Fruit fly (Drosophila melanogaster) whole organism, embryonic: ENCODE results near the gene pasi2.

Source experiments
- B-H2 ChIP-seq: fragments of 200-800 bp; sonication (Bioruptor generic); optimal IDR thresholded peaks from 2 replicates; lab custom pipeline; 2018; ENCODE audit warnings: missing biosample characterization, mild to moderate bottlenecking, missing genetic modification characterization
- BEAF-32 ChIP-seq: fragments of 200-800 bp; sonication (Bioruptor generic); optimal IDR thresholded peaks from 3 replicates; lab custom pipeline; 2017; ENCODE audit warnings: missing biosample characterization, missing genetic modification characterization, mild to moderate bottlenecking, moderate library complexity, missing genetic modification reagents
- CG13296 ChIP-seq: fragments of 200-800 bp; sonication (Bioruptor generic); optimal IDR thresholded peaks from 3 replicates; lab custom pipeline; 2018; ENCODE audit warnings: missing biosample characterization, mild to moderate bottlenecking, missing genetic modification characterization
- CG15269 ChIP-seq: fragments of 200-800 bp; sonication (Bioruptor generic); optimal IDR thresholded peaks from 2 replicates; lab custom pipeline; 2018; ENCODE audit warnings: missing biosample characterization, mild to moderate bottlenecking, missing genetic modification characterization, moderate library complexity
- CG15601 ChIP-seq: fragments of 200-800 bp; sonication (Bioruptor generic); optimal IDR thresholded peaks from 3 replicates; lab custom pipeline; 2019; ENCODE audit warnings: missing biosample characterization, mild to moderate bottlenecking, missing genetic modification characterization, moderate library complexity
- CG17361 ChIP-seq: fragments of 200-800 bp; sonication (Bioruptor generic); IDR thresholded peaks from 3 replicates; pipeline ENCODE4 v1.3.6; 2022; ENCODE audit warnings: missing biosample characterization, missing genetic modification characterization
- CG17912 ChIP-seq: fragments of 200-800 bp; sonication (Bioruptor generic); optimal IDR thresholded peaks from 2 replicates; lab custom pipeline; 2018; ENCODE audit warnings: missing biosample characterization, mild to moderate bottlenecking, missing genetic modification characterization
- CG18262 ChIP-seq: fragments of 200-800 bp; optimal IDR thresholded peaks from 3 replicates; lab custom pipeline; 2019; ENCODE audit warnings: missing biosample characterization, mild to moderate bottlenecking, missing genetic modification characterization, moderate library complexity
- CG2199 ChIP-seq: fragments of 200-800 bp; sonication (Bioruptor generic); IDR thresholded peaks from 3 replicates; pipeline ENCODE4 v1.3.6; 2022; ENCODE audit warnings: missing biosample characterization, missing genetic modification characterization
- CG31441 ChIP-seq: fragments of 200-800 bp; sonication (Bioruptor generic); IDR thresholded peaks from 2 replicates; pipeline ENCODE4 v1.3.6; 2022; ENCODE audit warnings: missing biosample characterization, missing genetic modification characterization
- CG3163 ChIP-seq: fragments of 200-800 bp; sonication (Bioruptor generic); optimal IDR thresholded peaks from 3 replicates; lab custom pipeline; 2016; ENCODE audit warnings: missing biosample characterization, missing genetic modification characterization
- CG3407 ChIP-seq: fragments of 200-800 bp; sonication (Bioruptor generic); optimal IDR thresholded peaks from 2 replicates; lab custom pipeline; 2018; ENCODE audit warnings: missing biosample characterization, mild to moderate bottlenecking, missing genetic modification characterization
- CG34376 ChIP-seq: fragments of 200-800 bp; sonication (Bioruptor generic); optimal IDR thresholded peaks from 2 replicates; lab custom pipeline; 2018; ENCODE audit warnings: missing biosample characterization, mild to moderate bottlenecking, missing genetic modification characterization
- CG6765 ChIP-seq: fragments of 200-800 bp; sonication (Bioruptor generic); optimal IDR thresholded peaks from 3 replicates; lab custom pipeline; 2017; ENCODE audit warnings: missing biosample characterization, mild to moderate bottlenecking, missing genetic modification characterization
- CG6813 ChIP-seq: fragments of 200-800 bp; sonication (Bioruptor generic); optimal IDR thresholded peaks from 2 replicates; lab custom pipeline; 2017; ENCODE audit warnings: missing biosample characterization, missing genetic modification characterization, mild to moderate bottlenecking, moderate library complexity, missing genetic modification reagents
- CG7745 ChIP-seq: fragments of 200-800 bp; sonication (Bioruptor generic); optimal IDR thresholded peaks from 2 replicates; lab custom pipeline; 2018; ENCODE audit warnings: missing biosample characterization, mild to moderate bottlenecking, missing genetic modification characterization, moderate library complexity
- CoRest ChIP-seq: fragments of 200-800 bp; sonication (Bioruptor generic); optimal IDR thresholded peaks from 3 replicates; lab custom pipeline; 2018; ENCODE audit warnings: missing biosample characterization, mild to moderate bottlenecking, missing genetic modification characterization, moderate library complexity
- Dll ChIP-seq: fragments of 200-800 bp; sonication (Bioruptor generic); IDR thresholded peaks from 4 replicates; pipeline ENCODE4 v1.3.6; 2022; ENCODE audit warnings: missing biosample characterization, missing genetic modification characterization; ENCODE audit not compliant: partially characterized antibody
- Dp ChIP-seq: fragments of 200-800 bp; sonication (Bioruptor generic); optimal IDR thresholded peaks from 2 replicates; lab custom pipeline; 2018; ENCODE audit warnings: missing biosample characterization, mild to moderate bottlenecking, missing genetic modification characterization, moderate library complexity
- Hr78 ChIP-seq, 2 experiments: fragments of 200-800 bp in 1 of 2; fragments of >200 bp in 1 of 2; sonication (Bioruptor generic) in 1 of 2; optimal IDR thresholded peaks; 2 replicates each; lab custom pipeline; 2017 to 2019; ENCODE audit warnings: missing biosample characterization in 2 of 2, missing genetic modification characterization in 2 of 2, mild to moderate bottlenecking in 1 of 2, moderate library complexity in 1 of 2
- Jarid2 ChIP-seq: fragments of 200-800 bp; sonication (Bioruptor generic); optimal IDR thresholded peaks from 3 replicates; lab custom pipeline; 2017; ENCODE audit warnings: mild to moderate bottlenecking, missing biosample characterization, missing genetic modification reagents, missing genetic modification characterization
- Med ChIP-seq: fragments of 200-800 bp; sonication (Bioruptor generic); peaks from one replicate; lab custom pipeline; 2016; ENCODE audit warnings: missing biosample characterization, missing genetic modification characterization, mild to moderate bottlenecking, inconsistent platforms, moderate library complexity
- Neu2 ChIP-seq: fragments of 200-800 bp; sonication (Bioruptor generic); optimal IDR thresholded peaks from 3 replicates; lab custom pipeline; 2016; ENCODE audit warnings: missing biosample characterization, missing genetic modification characterization, borderline replicate concordance
- Nf-YA ChIP-seq: fragments of 200-800 bp; sonication (Bioruptor generic); IDR thresholded peaks from 2 replicates; pipeline ENCODE4 v1.3.6; 2022; ENCODE audit warnings: missing biosample characterization, missing genetic modification characterization
- Pdp1 ChIP-seq, 2 experiments: fragments of 200-800 bp; sonication (Bioruptor generic); optimal IDR thresholded peaks; 3 replicates each; lab custom pipeline; 2016; ENCODE audit warnings: missing biosample characterization in 2 of 2, missing genetic modification characterization in 2 of 2, mild to moderate bottlenecking in 1 of 2, moderate library complexity in 1 of 2
- Rx ChIP-seq: fragments of 200-800 bp; sonication (Bioruptor generic); IDR thresholded peaks from 2 replicates; pipeline ENCODE4 v1.3.6; 2022; ENCODE audit warnings: missing biosample characterization, missing genetic modification characterization
- Ssrp ChIP-seq: fragments of 200-800 bp; sonication (Bioruptor generic); optimal IDR thresholded peaks from 2 replicates; lab custom pipeline; 2018; ENCODE audit warnings: missing biosample characterization, mild to moderate bottlenecking, missing genetic modification characterization, moderate library complexity
- Trl ChIP-seq, 3 experiments: fragments of >200 bp in 2 of 3; fragments of 200-800 bp in 1 of 3; sonication (Bioruptor generic) in 1 of 3; optimal IDR thresholded peaks; 2 replicates in 1 of 3; 3 replicates in 2 of 3; lab custom pipeline; 2016 to 2017; ENCODE audit warnings: missing biosample characterization in 1 of 3, missing genetic modification characterization in 1 of 3
- cad ChIP-seq: fragments of >200 bp; optimal IDR thresholded peaks from 2 replicates; lab custom pipeline; 2017; ENCODE audit warnings: missing biosample characterization, missing genetic modification characterization
- dati ChIP-seq: fragments of 200-800 bp; sonication (Bioruptor generic); IDR thresholded peaks from 2 replicates; pipeline ENCODE4 v1.3.6; 2022; ENCODE audit warnings: missing biosample characterization, missing genetic modification characterization
- dysf ChIP-seq: fragments of 200-800 bp; sonication (Bioruptor generic); IDR thresholded peaks from 3 replicates; pipeline ENCODE4 v1.3.6; 2022; ENCODE audit warnings: missing biosample characterization, missing genetic modification characterization
- exex ChIP-seq: fragments of 200-800 bp; sonication (Bioruptor generic); optimal IDR thresholded peaks from 4 replicates; lab custom pipeline; 2018; ENCODE audit warnings: missing biosample characterization, mild to moderate bottlenecking, missing genetic modification characterization, moderate library complexity
- gce ChIP-seq: fragments of 200-800 bp; sonication (Bioruptor generic); IDR thresholded peaks from 3 replicates; pipeline ENCODE4 v1.3.6; 2022; ENCODE audit warnings: missing biosample characterization, missing genetic modification characterization
- lbe ChIP-seq: fragments of 200-800 bp; sonication (Bioruptor generic); optimal IDR thresholded peaks from 2 replicates; lab custom pipeline; 2016; ENCODE audit warnings: missing biosample characterization, mild to moderate bottlenecking, missing genetic modification characterization
- lola ChIP-seq, 3 experiments: fragments of >200 bp in 2 of 3; fragments of 200-800 bp in 1 of 3; sonication (Bioruptor generic) in 1 of 3; optimal IDR thresholded peaks; 2 replicates each; lab custom pipeline; 2017 to 2019; ENCODE audit warnings: missing biosample characterization in 3 of 3, missing genetic modification characterization in 3 of 3, mild to moderate bottlenecking in 1 of 3, moderate library complexity in 1 of 3
- nom ChIP-seq: fragments of 200-800 bp; sonication (Bioruptor generic); optimal IDR thresholded peaks from 2 replicates; lab custom pipeline; 2017; ENCODE audit warnings: missing biosample characterization, missing genetic modification characterization, mild to moderate bottlenecking, moderate library complexity, missing genetic modification reagents
- ranshi ChIP-seq: fragments of 200-800 bp; sonication (Bioruptor generic); IDR thresholded peaks from 2 replicates; pipeline ENCODE4 v1.3.6; 2022; ENCODE audit warnings: missing biosample characterization, missing genetic modification characterization
- sens ChIP-seq: fragments of 200-800 bp; sonication (Bioruptor generic); peaks from one replicate; lab custom pipeline; 2016; ENCODE audit warnings: missing biosample characterization, missing genetic modification characterization
- sob ChIP-seq: fragments of 200-800 bp; sonication (Bioruptor generic); IDR thresholded peaks from 2 replicates; pipeline ENCODE4 v1.3.6; 2022; ENCODE audit warnings: missing biosample characterization, missing genetic modification characterization
- sqz ChIP-seq: fragments of 200-800 bp; sonication (Bioruptor generic); optimal IDR thresholded peaks from 3 replicates; lab custom pipeline; 2018; ENCODE audit warnings: missing biosample characterization, mild to moderate bottlenecking, missing genetic modification characterization
- tup ChIP-seq: fragments of 200-800 bp; sonication (Bioruptor generic); optimal IDR thresholded peaks from 2 replicates; lab custom pipeline; 2016; ENCODE audit warnings: missing biosample characterization, mild to moderate bottlenecking, missing genetic modification characterization, moderate library complexity

pasi2 gene

DNA sequence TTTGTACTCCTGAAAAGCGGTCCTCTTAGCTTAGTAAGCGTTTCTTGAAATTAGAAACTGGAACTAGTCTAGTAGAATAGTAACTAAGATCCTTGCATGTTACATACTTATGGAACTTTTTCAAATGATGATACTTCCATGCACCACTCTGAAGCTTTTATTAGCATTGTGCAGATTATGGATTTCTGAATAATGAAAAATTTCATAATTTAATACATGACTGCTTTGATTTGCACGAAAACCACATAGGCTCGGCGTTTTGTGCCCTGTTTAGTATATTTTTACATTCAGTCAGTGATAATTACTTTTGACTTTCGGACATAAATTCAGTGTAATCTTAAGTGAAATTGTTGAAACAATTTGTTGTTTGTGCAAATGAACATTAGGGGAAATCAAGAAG, 20.2 kb downstream of the pasi2 start, which contains the start of gene CG43675:
Gene CG43675 (plus strand): TSS at position 301 of the 400 bp plus-strand sequence.
- TF ChIP-seq sens (GFP tag; lab: Kevin White, UChicago) (peak; percentile 40), BEAF-32 (no peak)

DNA sequence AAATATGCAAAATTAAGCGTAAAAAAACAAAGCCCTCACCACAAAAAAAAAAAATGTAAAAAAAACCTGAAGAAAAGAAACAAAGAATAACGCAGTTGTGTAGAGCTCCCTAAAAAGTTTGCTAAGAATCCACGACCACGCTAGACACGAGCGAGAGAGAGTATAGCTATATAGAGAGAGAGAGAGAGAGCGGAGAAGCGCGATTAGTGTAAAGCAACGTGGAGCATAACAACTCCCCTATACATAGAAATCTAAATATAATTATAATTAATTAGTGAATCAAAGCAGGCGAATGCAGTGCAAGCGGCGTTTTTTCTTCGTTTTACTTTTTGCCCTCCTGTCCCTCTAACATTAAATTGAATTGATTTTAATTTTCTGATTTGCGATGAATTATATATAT, 24.4 kb downstream of the pasi2 start:
- TF ChIP-seq CG15269 (tag; lab: Kevin White, UChicago): no peak
- TF ChIP-seq CG2199 (GFP tag; lab: Robert Waterston, UW): peak; percentile 69; the same call in 1 of the 3 replicates
- TF ChIP-seq CG7745: peak; percentile 70
- TF ChIP-seq Trl (optimal IDR thresholded peaks at IDR 0.05; lab: Kevin White, UChicago): peak; percentile 40 to 78
- no peak for TF ChIP-seq Trl (GFP tag; optimal IDR thresholded peaks at IDR 0.05; lab: Kevin White, UChicago)
- no peak for TF ChIP-seq Ssrp (tag; lab: Kevin White, UChicago)
- TF ChIP-seq CG13296 (GFP tag; lab: Kevin White, UChicago): no peak

dm6 chr3R:9363066-9363719, 28.2 kb downstream of the pasi2 start, which contains the start of gene CG18473:
Gene CG18473 (plus strand): TSS chr3R:9363305.
- TF ChIP-seq CG31441 (GFP tag; lab: Robert Waterston, UW): no peak
- no peak for TF ChIP-seq B-H2
- TF ChIP-seq CG17361: no peak
- TF ChIP-seq sob (GFP tag; lab: Robert Waterston, UW): peak; percentile 43; the same call in 1 of the 2 replicates
- no peak for TF ChIP-seq Nf-YA
- TF ChIP-seq dati (GFP tag; lab: Robert Waterston, UW): no peak
- no peak for TF ChIP-seq CG3163 (GFP tag; lab: Kevin White, UChicago)
- TF ChIP-seq ranshi (GFP tag; lab: Robert Waterston, UW): no peak
- TF ChIP-seq Hr78 (GFP tag; optimal IDR thresholded peaks at IDR 0.05; lab: Kevin White, UChicago): peak in 1 of 2 experiments; percentile 58
- no peak for TF ChIP-seq sqz
- no peak for TF ChIP-seq CG3407
- TF ChIP-seq gce: no peak
- TF ChIP-seq CG6765 (GFP tag; lab: Kevin White, UChicago): no peak
- TF ChIP-seq lola (GFP tag; optimal IDR thresholded peaks at IDR 0.05; lab: Kevin White, UChicago): no peak
- no peak for TF ChIP-seq Rx
- TF ChIP-seq Med: peak; percentile 10
- TF ChIP-seq Jarid2 (GFP tag; lab: Kevin White, UChicago): no peak
- TF ChIP-seq CG18262 (tag; lab: Kevin White, UChicago): no peak
- no peak for TF ChIP-seq Dp (GFP tag; lab: Kevin White, UChicago)
- TF ChIP-seq Neu2 (GFP tag; lab: Kevin White, UChicago): no peak
- TF ChIP-seq, all 482 proteins: peak for 3

DNA sequence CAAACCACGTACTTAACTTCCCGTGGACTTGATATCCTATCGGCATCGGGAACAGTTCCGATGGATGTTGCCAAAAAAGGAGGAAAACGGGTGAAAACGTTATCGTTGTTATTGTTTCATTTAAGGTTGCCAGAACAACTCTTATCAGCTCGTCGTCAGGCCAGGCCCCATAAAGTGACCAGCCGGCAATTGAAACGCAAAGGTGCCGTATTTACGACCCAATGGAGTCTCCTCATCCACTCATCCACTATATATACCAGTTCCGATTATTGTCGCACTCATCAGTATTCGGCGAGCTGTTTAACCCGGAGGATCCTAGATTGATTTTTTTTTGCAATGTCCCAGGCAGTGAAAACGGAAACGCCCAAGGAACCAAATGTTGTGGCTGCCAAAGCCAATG, 30.2 kb downstream of the pasi2 start, which contains the start of gene Srr:
Gene Srr (plus strand): TSS at position 278 of the 400 bp plus-strand sequence.
- TF ChIP-seq cad (GFP tag; lab: Kevin White, UChicago) (peak; percentile 2), Med (peak; percentile 16), CG15601 (no peak), CG17912 (GFP tag; lab: Kevin White, UChicago) (no peak)

- TF ChIP-seq CoRest (tag; lab: Kevin White, UChicago) (no peak), tup (GFP tag; lab: Kevin White, UChicago) (no peak), Dll (GFP tag; lab: Robert Waterston, UW) (no peak), lbe (GFP tag; lab: Kevin White, UChicago) (peak; percentile 12), dysf (no peak), CG6813 (peak; percentile 5), Pdp1 (GFP tag; optimal IDR thresholded peaks at IDR 0.05; lab: Kevin White, UChicago) (peak in 1 of 2 experiments; percentile 20), nom (GFP tag; lab: Kevin White, UChicago) (peak; percentile 52), exex (tag; lab: Kevin White, UChicago) (peak; percentile 98), CG34376 (GFP tag; lab: Kevin White, UChicago) (peak; percentile 18)
Measured at dm6 chr3R:9365893-9366500, 31.0 kb downstream of the pasi2 start.
